Worm (Caenorhabditis elegans): Measurements from ENCODE around the gene R07H5.11.

R07H5.11 gene

DNA sequence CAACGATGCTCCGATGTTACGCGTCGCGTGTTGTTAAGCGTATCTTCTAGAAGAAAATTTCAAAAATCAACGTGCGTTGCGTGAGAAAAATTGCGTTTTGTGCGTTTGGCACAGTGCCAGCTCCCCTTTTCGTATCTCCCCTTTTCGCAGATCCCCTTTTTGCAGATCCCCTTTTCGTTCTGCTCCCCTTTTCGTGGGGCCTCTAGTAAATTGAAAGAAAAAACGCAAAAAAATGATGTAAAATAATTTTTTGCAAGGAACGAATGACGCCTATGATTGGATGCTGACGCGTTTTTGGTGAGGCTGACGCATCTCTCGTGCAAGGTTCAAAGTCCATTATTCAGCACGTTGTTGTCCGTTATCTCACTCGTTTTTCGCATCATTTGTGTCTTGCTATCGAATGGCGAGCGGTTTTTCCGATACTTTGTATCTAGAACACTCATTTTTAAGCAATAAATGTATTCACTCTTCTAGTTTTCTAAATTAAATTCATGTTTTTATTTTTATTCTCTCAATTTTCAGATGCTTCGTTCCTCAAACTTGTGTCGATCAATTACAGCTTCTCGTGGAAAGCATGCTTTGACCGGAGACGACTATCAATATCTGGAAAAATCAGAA, 23.3 kb upstream of the R07H5.11 start, which contains the start of gene cpt-2:
cpt-2 (plus strand) TSS at position 523 of the 618 bp plus-strand sequence.
- peak; percentile 53 for TF ChIP-seq nfya-1 (tag; optimal IDR thresholded peaks at IDR 0.05)
- peak; percentile 54 for TF ChIP-seq unc-42 (tag; optimal IDR thresholded peaks at IDR 0.05)
- TF ChIP-seq lim-6 (tag; optimal IDR thresholded peaks at IDR 0.05) = peak; percentile 44
- peak; percentile 57 for TF ChIP-seq tbx-2 (tag; optimal IDR thresholded peaks at IDR 0.05)
- TF ChIP-seq ceh-31 (tag; optimal IDR thresholded peaks at IDR 0.05) = peak; percentile 73
- TF ChIP-seq ceh-14 (tag; optimal IDR thresholded peaks at IDR 0.05) = peak; percentile 49
- TF ChIP-seq ceh-18 (tag; optimal IDR thresholded peaks at IDR 0.05) = peak; percentile 27
- TF ChIP-seq rnt-1 (tag; optimal IDR thresholded peaks at IDR 0.05) = peak; percentile 15
- peak; percentile 29 for TF ChIP-seq F13H6.1 (tag; optimal IDR thresholded peaks at IDR 0.05)
- TF ChIP-seq zip-5 (tag; optimal IDR thresholded peaks at IDR 0.05) = peak; percentile 25
- peak; percentile 18 for TF ChIP-seq ceh-2 (tag; optimal IDR thresholded peaks at IDR 0.05)
- TF ChIP-seq elt-2 (tag; optimal IDR thresholded peaks at IDR 0.05) = peak; percentile 43
- TF ChIP-seq C08G9.2 (tag; optimal IDR thresholded peaks at IDR 0.05) = peak; percentile 47
- TF ChIP-seq ahr-1 (tag; optimal IDR thresholded peaks at IDR 0.05) = peak; percentile 13
- TF ChIP-seq ref-2 (tag; optimal IDR thresholded peaks at IDR 0.05) = peak; percentile 18

DNA sequence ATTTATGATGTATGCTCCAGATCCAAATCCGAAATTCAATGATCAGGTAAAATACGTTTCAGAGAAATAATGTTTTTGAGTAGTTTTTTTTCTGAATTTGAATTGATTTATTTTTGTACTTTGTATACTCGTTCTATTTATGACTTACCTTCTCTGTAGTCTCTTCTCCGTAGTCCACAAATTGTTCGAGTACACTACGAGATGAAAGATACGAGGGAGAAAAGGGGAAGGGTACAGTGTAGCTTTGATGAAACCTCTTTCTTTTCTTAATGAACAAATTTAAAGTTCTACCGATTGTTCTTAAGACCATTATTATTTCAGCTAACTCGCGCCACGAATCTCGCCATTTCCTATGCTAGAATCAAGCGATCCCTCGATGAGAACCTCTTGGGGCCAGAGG, 22.5 kb upstream of the R07H5.11 start:
- TF ChIP-seq hlh-6 (tag; optimal IDR thresholded peaks at IDR 0.05) (no peak), lim-6 (tag; optimal IDR thresholded peaks at IDR 0.05) (no peak), hlh-30 (tag; optimal IDR thresholded peaks at IDR 0.05; ENCODE audit: insufficient read depth) (no peak)

- peak; percentile 33 for TF ChIP-seq elt-2 (tag; optimal IDR thresholded peaks at IDR 0.05)
- no peak for TF ChIP-seq madf-2 (tag; optimal IDR thresholded peaks at IDR 0.05)
- no peak for TF ChIP-seq pax-1 (tag; optimal IDR thresholded peaks at IDR 0.05)
- no peak for TF ChIP-seq ztf-16 (tag; optimal IDR thresholded peaks at IDR 0.05)
- no peak for TF ChIP-seq odd-2 (tag; optimal IDR thresholded peaks at IDR 0.05)
- no peak for TF ChIP-seq tbx-7 (tag; optimal IDR thresholded peaks at IDR 0.05)
Measured at ce11 chrIV:11183013-11183412, 19.6 kb upstream of the R07H5.11 start, which contains the start of gene prx-14. Gene prx-14, plus strand, starts transcription at chrIV:11183132.

- TF ChIP-seq ceh-48 (tag; optimal IDR thresholded peaks at IDR 0.05) (no peak), pha-4 (tag; optimal IDR thresholded peaks at IDR 0.05) (no peak), nfya-1 (tag; optimal IDR thresholded peaks at IDR 0.05) (no peak), hlh-13 (GFP tag; optimal IDR thresholded peaks at IDR 0.05) (no peak), fkh-6 (tag; optimal IDR thresholded peaks at IDR 0.05) (no peak), tbx-7 (tag; optimal IDR thresholded peaks at IDR 0.05) (no peak), zip-5 (tag; optimal IDR thresholded peaks at IDR 0.05) (no peak), ceh-45 (GFP tag; IDR thresholded peaks at IDR 0.05) (no peak), unc-86 (tag; optimal IDR thresholded peaks at IDR 0.05) (no peak), elt-4 (tag; optimal IDR thresholded peaks at IDR 0.05) (no peak), elt-2 (tag; optimal IDR thresholded peaks at IDR 0.05) (no peak), ama-1 (optimal IDR thresholded peaks at IDR 0.05) (no peak), nhr-232 (tag; optimal IDR thresholded peaks at IDR 0.05) (no peak), ets-4 (tag; optimal IDR thresholded peaks at IDR 0.05) (no peak), fkh-10 (GFP tag; optimal IDR thresholded peaks at IDR 0.05) (no peak), ahr-1 (tag; optimal IDR thresholded peaks at IDR 0.05) (no peak)
Measured at ce11 chrIV:11183991-11184390, 18.6 kb upstream of the R07H5.11 start, which contains the start of gene nuaf-3. Gene nuaf-3, plus strand, starts transcription at chrIV:11184291.

ce11 chrIV:11186729-11187128, 15.8 kb upstream of the R07H5.11 start, which contains the start of gene sdz-27:
Gene sdz-27, plus strand, starts transcription at chrIV:11187029.
- TF ChIP-seq T23F11.4 (GFP tag; optimal IDR thresholded peaks at IDR 0.05) = no peak
- no peak for TF ChIP-seq Y22D7AL.16 (tag; optimal IDR thresholded peaks at IDR 0.05)
- TF ChIP-seq fax-1 (tag; optimal IDR thresholded peaks at IDR 0.05) = no peak
- no peak for TF ChIP-seq ceh-48 (tag; optimal IDR thresholded peaks at IDR 0.05)
- TF ChIP-seq ceh-30 (tag; optimal IDR thresholded peaks at IDR 0.05) = no peak
- no peak for TF ChIP-seq hlh-8 (tag; optimal IDR thresholded peaks at IDR 0.05)
- no peak for TF ChIP-seq fkh-10 (GFP tag; optimal IDR thresholded peaks at IDR 0.05)
- TF ChIP-seq pros-1 (tag; optimal IDR thresholded peaks at IDR 0.05) = no peak
- TF ChIP-seq pqm-1 (tag; optimal IDR thresholded peaks at IDR 0.05) = no peak
- TF ChIP-seq che-1 (tag; optimal IDR thresholded peaks at IDR 0.05) = no peak
- no peak for TF ChIP-seq sox-4 (tag; optimal IDR thresholded peaks at IDR 0.05)

Measured in whole organism, late embryonic.